Fruit fly (Drosophila melanogaster) whole organism, adult: ENCODE measurements around the gene djl.

Source experiments
- CG12768 ChIP-seq: fragments of 200-800 bp; sonication (Bioruptor generic); optimal IDR thresholded peaks from 2 replicates; lab custom pipeline; 2017; ENCODE audit warnings: missing biosample characterization, missing genetic modification characterization, mild to moderate bottlenecking, moderate library complexity, missing genetic modification reagents
- CG1620 ChIP-seq: fragments of 200-800 bp; sonication (Bioruptor generic); optimal IDR thresholded peaks from 2 replicates; lab custom pipeline; 2016; ENCODE audit warnings: missing biosample characterization, missing genetic modification characterization
- CG5204 ChIP-seq: fragments of 200-800 bp; sonication (Bioruptor generic); optimal IDR thresholded peaks from 2 replicates; lab custom pipeline; 2016; ENCODE audit warnings: missing biosample characterization, missing genetic modification characterization
- CG7045 ChIP-seq: fragments of 200-800 bp; sonication (Bioruptor generic); optimal IDR thresholded peaks from 2 replicates; lab custom pipeline; 2017; ENCODE audit warnings: missing biosample characterization, mild to moderate bottlenecking, missing genetic modification characterization
- Crg-1 ChIP-seq: fragments of 200-800 bp; sonication (Bioruptor generic); optimal IDR thresholded peaks from 2 replicates; lab custom pipeline; 2016; ENCODE audit warnings: missing biosample characterization, missing genetic modification characterization
- Hr96 ChIP-seq: fragments of 200-800 bp; sonication (Bioruptor generic); optimal IDR thresholded peaks from 2 replicates; lab custom pipeline; 2016; ENCODE audit warnings: missing biosample characterization, missing genetic modification characterization
- bab1 ChIP-seq: fragments of 200-800 bp; sonication (Bioruptor generic); optimal IDR thresholded peaks from 3 replicates; lab custom pipeline; 2019; ENCODE audit warnings: missing biosample characterization, mild to moderate bottlenecking, missing genetic modification characterization, moderate library complexity
- cnc ChIP-seq, 2 experiments: fragments of >200 bp; optimal IDR thresholded peaks; 2 replicates each; lab custom pipeline; 2017
- pad ChIP-seq: fragments of 200-800 bp; sonication (Bioruptor generic); optimal IDR thresholded peaks from 3 replicates; lab custom pipeline; 2017; ENCODE audit warnings: missing biosample characterization, missing genetic modification characterization, mild to moderate bottlenecking, moderate library complexity, missing genetic modification reagents
- tj ChIP-seq: fragments of 200-800 bp; sonication (Bioruptor generic); optimal IDR thresholded peaks from 3 replicates; lab custom pipeline; 2017; ENCODE audit warnings: missing biosample characterization, mild to moderate bottlenecking, missing genetic modification characterization, moderate library complexity

dm6 chr3R:7037250-7037802 is 23.2 kb upstream of the djl start:
- no peak for TF ChIP-seq Crg-1 (GFP tag; lab: Kevin White, UChicago)
- no peak for TF ChIP-seq CG1620
- TF ChIP-seq CG5204 (GFP tag; lab: Kevin White, UChicago), result no peak
- TF ChIP-seq cnc (optimal IDR thresholded peaks at IDR 0.05; lab: Kevin White, UChicago), result no peak
- TF ChIP-seq CG7045, result no peak
- TF ChIP-seq bab1 (GFP tag; lab: Kevin White, UChicago), result no peak
- TF ChIP-seq CG12768 (GFP tag; lab: Kevin White, UChicago), result no peak
- TF ChIP-seq tj (GFP tag; lab: Kevin White, UChicago), result no peak
- no peak for TF ChIP-seq Hr96
- TF ChIP-seq pad, result no peak
